Worm (Caenorhabditis elegans): ENCODE measurements around the gene T24C4.5.
A peak's percentile ranks its signal among the peaks of the same experiment; 100 is the strongest.

Gene T24C4.5

DNA sequence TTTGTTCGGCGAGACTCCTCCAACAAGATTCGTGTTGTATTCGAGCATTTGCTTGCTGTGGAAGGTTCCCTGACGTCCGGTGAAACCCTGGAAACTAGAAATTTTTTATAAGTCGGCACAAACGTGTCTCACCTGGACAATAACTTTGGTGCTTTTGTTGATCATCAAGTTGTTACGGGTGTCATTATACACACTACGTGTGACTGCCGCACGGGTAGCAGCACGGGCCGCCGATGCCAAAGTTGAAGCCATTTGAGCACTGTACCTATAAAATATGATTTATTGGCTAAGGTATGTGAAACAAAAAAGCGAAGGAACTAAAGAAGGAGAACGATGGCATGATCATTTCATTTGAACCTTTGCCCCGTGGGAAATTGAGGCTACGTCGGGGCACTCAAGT, 21.6 kb upstream of the T24C4.5 start, which contains the start of gene sucl-2:
Gene sucl-2 (minus strand): TSS at position 265 of the 400 bp plus-strand sequence.
- no peak for TF ChIP-seq flt-1 (GFP tag; IDR thresholded peaks at IDR 0.05)
- TF ChIP-seq med-1 (GFP tag; optimal IDR thresholded peaks at IDR 0.05; ENCODE audit: insufficient read depth): no peak
- no peak for TF ChIP-seq cog-1 (tag; optimal IDR thresholded peaks at IDR 0.05)
- no peak for TF ChIP-seq klf-2 (GFP tag; conservative IDR thresholded peaks at IDR 0.05)
- TF ChIP-seq ref-1 (GFP tag; conservative IDR thresholded peaks at IDR 0.05): no peak
- no peak for TF ChIP-seq T22C8.4 (GFP tag; IDR thresholded peaks at IDR 0.05)
- TF ChIP-seq tab-1 (GFP tag; IDR thresholded peaks at IDR 0.05): no peak
- no peak for TF ChIP-seq ztf-23 (GFP tag; IDR thresholded peaks at IDR 0.05)
- TF ChIP-seq ztf-29 (GFP tag; IDR thresholded peaks at IDR 0.05): no peak

DNA sequence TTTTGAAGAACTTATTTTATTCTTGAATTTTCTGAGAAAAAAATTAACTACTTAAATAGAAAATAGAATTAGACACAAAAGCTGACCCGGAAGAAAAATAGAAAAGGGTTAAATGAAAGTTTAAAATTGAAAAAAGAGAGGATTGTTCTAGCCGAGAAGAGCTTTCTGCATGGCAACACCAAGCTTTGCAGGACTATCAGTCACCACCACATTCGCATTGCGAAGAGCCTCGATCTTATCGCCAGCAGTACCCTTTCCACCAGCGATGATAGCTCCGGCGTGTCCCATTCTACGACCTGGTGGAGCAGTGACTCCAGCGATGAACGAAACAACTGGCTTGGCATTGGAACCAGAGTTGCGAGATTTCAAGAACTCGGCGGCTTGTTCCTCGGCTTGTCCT, 20.6 kb upstream of the T24C4.5 start:
- no peak for TF ChIP-seq ref-1 (GFP tag; conservative IDR thresholded peaks at IDR 0.05)

DNA sequence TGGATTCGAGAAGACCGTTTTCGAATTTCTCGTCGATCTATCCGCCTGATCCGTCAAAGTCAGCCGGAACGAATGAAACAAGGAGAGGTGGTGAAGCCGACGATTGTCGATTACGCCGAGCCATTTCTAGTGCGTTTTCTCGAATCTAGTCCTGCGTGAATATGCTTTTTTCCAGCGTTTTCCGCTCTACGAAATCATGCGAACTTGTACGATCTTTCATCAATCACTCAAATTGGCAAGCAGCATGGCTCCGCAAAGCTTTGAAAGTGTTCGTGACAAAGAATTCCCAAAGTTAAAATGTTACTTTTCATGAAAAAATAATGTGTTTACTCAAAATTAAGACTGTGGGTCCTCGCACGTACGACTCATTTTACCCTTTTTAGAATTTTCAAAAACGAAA, 17.4 kb upstream of the T24C4.5 start:
- TF ChIP-seq cog-1 (tag; optimal IDR thresholded peaks at IDR 0.05) (no peak), tab-1 (GFP tag; IDR thresholded peaks at IDR 0.05) (no peak)

DNA sequence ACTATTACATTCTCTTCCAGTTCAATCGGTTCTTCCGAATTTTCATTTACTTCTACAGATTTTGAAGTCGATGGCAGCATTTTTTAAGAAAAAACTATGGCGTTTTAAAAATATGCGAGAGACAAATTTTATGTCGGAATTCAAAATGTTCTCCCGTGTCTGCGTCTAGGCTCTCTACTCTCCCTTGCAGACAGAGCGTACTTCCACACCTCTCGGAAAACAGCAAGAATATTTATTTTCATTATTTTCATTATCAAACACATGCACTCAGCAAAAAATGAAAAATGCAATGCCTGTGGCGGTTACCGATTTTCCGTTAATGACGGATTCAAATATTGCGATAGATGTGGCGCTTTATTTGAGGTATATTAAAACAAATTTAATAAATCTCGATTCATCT, 16.0 kb upstream of the T24C4.5 start, which contains the start of the genes ztf-18 and F23H11.2:
Gene ztf-18 (minus strand): TSS at position 188 of the 400 bp plus-strand sequence.
Gene F23H11.2 (plus strand): TSS at position 223 of the 400 bp plus-strand sequence.
- no peak for TF ChIP-seq klf-2 (GFP tag; conservative IDR thresholded peaks at IDR 0.05)
- TF ChIP-seq flt-1 (GFP tag; IDR thresholded peaks at IDR 0.05): no peak
- no peak for TF ChIP-seq tab-1 (GFP tag; IDR thresholded peaks at IDR 0.05)
- no peak for TF ChIP-seq ztf-23 (GFP tag; IDR thresholded peaks at IDR 0.05)
- TF ChIP-seq ztf-29 (GFP tag; IDR thresholded peaks at IDR 0.05): no peak
- no peak for TF ChIP-seq med-1 (GFP tag; optimal IDR thresholded peaks at IDR 0.05; ENCODE audit: insufficient read depth)
- no peak for TF ChIP-seq T22C8.4 (GFP tag; IDR thresholded peaks at IDR 0.05)

DNA sequence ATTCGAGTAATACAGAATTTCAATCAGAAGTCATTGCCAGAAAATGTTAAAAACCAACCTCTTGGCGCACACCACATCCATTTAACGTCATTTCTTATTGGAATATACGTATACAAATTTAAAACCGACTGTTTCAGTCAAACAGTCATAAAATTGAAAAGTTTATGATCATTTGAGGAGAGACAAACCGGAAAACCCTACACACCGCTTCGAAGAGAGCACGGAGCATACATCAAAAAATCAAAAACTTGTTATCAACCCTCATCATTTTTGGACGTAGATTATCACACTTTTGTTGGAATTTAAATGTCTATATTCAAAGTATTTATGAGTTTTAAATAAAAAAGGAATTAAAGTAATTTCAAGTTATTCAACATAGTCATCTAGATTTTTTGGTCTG, 11.5 kb upstream of the T24C4.5 start, which contains the start of gene T24C4.10:
Gene T24C4.10 (minus strand): TSS at position 230 of the 400 bp plus-strand sequence.
- TF ChIP-seq cog-1 (tag; optimal IDR thresholded peaks at IDR 0.05) (no peak), flt-1 (GFP tag; IDR thresholded peaks at IDR 0.05) (no peak), med-1 (GFP tag; optimal IDR thresholded peaks at IDR 0.05; ENCODE audit: insufficient read depth) (no peak), tab-1 (GFP tag; IDR thresholded peaks at IDR 0.05) (no peak), ztf-23 (GFP tag; IDR thresholded peaks at IDR 0.05) (no peak), ref-1 (GFP tag; conservative IDR thresholded peaks at IDR 0.05) (no peak), ztf-29 (GFP tag; IDR thresholded peaks at IDR 0.05) (no peak), klf-2 (GFP tag; conservative IDR thresholded peaks at IDR 0.05) (no peak), T22C8.4 (GFP tag; IDR thresholded peaks at IDR 0.05) (no peak)

DNA sequence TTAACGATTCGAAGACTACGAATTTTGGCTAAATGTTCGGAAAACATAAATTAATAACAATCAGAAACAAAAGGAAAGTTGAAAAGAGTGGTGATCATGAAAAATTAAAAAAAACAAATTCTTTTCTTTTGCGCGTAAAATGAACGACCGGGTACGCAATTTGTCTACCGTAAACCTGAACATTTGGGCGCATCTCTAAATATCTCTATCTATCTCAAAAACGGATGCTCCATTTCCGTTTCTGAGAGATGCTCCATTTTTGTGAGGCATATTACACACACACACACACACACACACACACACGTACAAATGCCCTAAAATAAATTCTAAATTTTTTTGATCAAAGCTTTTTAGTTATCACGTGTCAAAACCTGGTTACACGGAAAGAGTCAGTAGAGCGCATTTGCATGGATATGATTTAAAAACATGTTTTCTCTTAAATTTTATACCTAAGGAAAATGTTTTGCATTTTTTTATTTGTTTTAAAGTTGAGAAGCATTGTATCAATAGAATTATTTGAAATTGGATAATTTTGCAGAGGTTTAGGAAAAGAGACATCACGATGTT, 9.5 kb upstream of the T24C4.5 start:
- TF ChIP-seq klf-2 (GFP tag; conservative IDR thresholded peaks at IDR 0.05) (no peak), ref-1 (GFP tag; conservative IDR thresholded peaks at IDR 0.05) (no peak), flt-1 (GFP tag; IDR thresholded peaks at IDR 0.05) (no peak), cog-1 (tag; optimal IDR thresholded peaks at IDR 0.05) (no peak), ztf-29 (GFP tag; IDR thresholded peaks at IDR 0.05) (no peak), tab-1 (GFP tag; IDR thresholded peaks at IDR 0.05) (no peak), ztf-23 (GFP tag; IDR thresholded peaks at IDR 0.05) (no peak), med-1 (GFP tag; optimal IDR thresholded peaks at IDR 0.05; ENCODE audit: insufficient read depth) (no peak), T22C8.4 (GFP tag; IDR thresholded peaks at IDR 0.05) (no peak)

DNA sequence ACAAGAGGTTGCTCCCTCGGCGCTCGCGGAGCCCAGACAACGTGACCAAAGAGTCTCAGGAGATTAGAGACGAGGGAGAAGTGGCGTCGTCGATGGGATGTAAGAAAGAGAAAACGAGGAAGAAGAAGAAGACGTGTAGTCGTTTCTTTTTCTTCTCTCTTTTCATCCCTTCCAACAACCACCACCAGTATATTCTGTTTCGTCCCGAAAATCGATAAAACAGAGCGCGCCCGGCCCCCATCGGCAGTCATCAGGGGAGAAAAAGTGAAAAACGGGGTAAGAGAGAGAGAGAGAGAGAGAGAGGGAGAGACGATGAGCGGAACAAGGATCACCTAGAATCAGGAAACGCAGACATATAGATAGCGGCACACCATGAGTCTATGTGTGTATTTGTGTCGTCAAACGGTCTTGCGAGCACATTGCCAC, 8.4 kb upstream of the T24C4.5 start:
- TF ChIP-seq T22C8.4 (GFP tag; IDR thresholded peaks at IDR 0.05) (peak; percentile 90), ztf-23 (GFP tag; IDR thresholded peaks at IDR 0.05) (no peak), flt-1 (GFP tag; IDR thresholded peaks at IDR 0.05) (0 out of 2 replicates have a peak, but pooled peaks have one; percentile 34), ref-1 (GFP tag; conservative IDR thresholded peaks at IDR 0.05) (no peak), cog-1 (tag; optimal IDR thresholded peaks at IDR 0.05) (peak; percentile 75)

DNA sequence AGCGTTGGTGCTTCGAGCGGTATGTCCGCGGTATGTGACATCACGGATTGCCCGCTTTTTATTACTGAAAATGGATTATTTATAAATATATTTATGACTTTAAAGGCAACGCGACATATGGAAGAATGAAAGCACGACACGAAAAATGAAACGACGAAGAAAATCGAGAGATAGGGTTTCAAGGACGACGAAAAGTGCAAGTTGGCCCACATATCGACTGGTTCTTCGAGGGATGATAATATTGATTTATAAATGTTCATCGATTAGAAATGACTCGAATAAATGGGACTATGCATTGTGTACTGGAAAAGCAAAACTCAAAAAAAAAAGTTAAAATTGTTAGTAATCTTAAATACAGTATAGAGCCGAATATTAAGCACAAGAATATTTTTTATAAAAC, 7.2 kb upstream of the T24C4.5 start, which contains the start of gene zer-1:
Gene zer-1 (minus strand): TSS at position 68 of the 400 bp plus-strand sequence.
- TF ChIP-seq klf-2 (GFP tag; conservative IDR thresholded peaks at IDR 0.05) (no peak), tab-1 (GFP tag; IDR thresholded peaks at IDR 0.05) (no peak), ztf-29 (GFP tag; IDR thresholded peaks at IDR 0.05) (no peak), med-1 (GFP tag; optimal IDR thresholded peaks at IDR 0.05; ENCODE audit: insufficient read depth) (no peak), ztf-23 (GFP tag; IDR thresholded peaks at IDR 0.05) (no peak), ref-1 (GFP tag; conservative IDR thresholded peaks at IDR 0.05) (no peak), cog-1 (tag; optimal IDR thresholded peaks at IDR 0.05) (no peak), flt-1 (GFP tag; IDR thresholded peaks at IDR 0.05) (no peak), T22C8.4 (GFP tag; IDR thresholded peaks at IDR 0.05) (no peak)

DNA sequence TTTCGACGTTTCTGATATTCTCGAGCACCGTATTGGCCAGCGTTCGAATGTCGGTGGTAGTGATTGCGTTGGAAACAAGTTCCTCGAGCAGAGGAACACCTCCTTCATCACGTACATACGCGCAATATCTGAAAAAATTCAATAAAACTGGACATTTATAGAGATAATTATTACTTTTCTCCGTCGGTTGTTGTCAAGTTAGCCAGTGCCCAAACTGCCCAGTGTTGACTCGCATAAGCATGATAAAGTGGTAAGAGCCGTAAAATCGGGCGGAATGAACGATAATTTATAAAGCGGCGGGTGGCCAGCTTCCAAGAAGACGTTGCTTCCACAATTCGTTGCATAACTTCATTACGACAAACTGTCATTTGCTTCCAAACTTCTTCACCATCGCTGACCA, 4.1 kb upstream of the T24C4.5 start:
- TF ChIP-seq klf-2 (GFP tag; conservative IDR thresholded peaks at IDR 0.05) (no peak), ztf-23 (GFP tag; IDR thresholded peaks at IDR 0.05) (no peak), med-1 (GFP tag; optimal IDR thresholded peaks at IDR 0.05; ENCODE audit: insufficient read depth) (no peak), cog-1 (tag; optimal IDR thresholded peaks at IDR 0.05) (no peak), flt-1 (GFP tag; IDR thresholded peaks at IDR 0.05) (no peak), tab-1 (GFP tag; IDR thresholded peaks at IDR 0.05) (no peak), ztf-29 (GFP tag; IDR thresholded peaks at IDR 0.05) (no peak), ref-1 (GFP tag; conservative IDR thresholded peaks at IDR 0.05) (no peak), T22C8.4 (GFP tag; IDR thresholded peaks at IDR 0.05) (no peak)

DNA sequence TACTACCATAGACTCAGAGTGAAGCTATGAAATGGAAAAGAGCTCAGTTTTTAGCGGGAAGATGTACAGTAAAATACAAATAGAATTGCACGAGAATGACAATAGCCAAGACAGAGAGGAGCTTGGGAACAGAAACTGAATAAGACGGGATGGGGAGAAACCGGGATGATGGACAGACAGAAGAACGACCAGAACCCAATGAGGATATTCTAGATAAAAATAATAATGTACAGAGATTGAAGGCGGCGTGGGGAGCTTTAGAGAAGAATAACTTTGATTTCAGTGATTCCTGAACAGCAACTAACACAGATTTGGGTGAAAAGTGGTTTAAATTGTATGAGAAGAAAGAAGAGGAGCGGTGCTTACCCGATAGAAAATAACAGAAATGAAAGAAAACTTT, 1.9 kb upstream of the T24C4.5 start:
- TF ChIP-seq cog-1 (tag; optimal IDR thresholded peaks at IDR 0.05): no peak
- no peak for TF ChIP-seq ztf-29 (GFP tag; IDR thresholded peaks at IDR 0.05)
- no peak for TF ChIP-seq ref-1 (GFP tag; conservative IDR thresholded peaks at IDR 0.05)
- TF ChIP-seq T22C8.4 (GFP tag; IDR thresholded peaks at IDR 0.05): no peak
- no peak for TF ChIP-seq klf-2 (GFP tag; conservative IDR thresholded peaks at IDR 0.05)
- TF ChIP-seq flt-1 (GFP tag; IDR thresholded peaks at IDR 0.05): no peak
- TF ChIP-seq ztf-23 (GFP tag; IDR thresholded peaks at IDR 0.05): no peak
- no peak for TF ChIP-seq med-1 (GFP tag; optimal IDR thresholded peaks at IDR 0.05; ENCODE audit: insufficient read depth)
- TF ChIP-seq tab-1 (GFP tag; IDR thresholded peaks at IDR 0.05): no peak

All from whole organism, midembryonic.